Worm (Caenorhabditis elegans) whole organism, mixed stage, embryonic: ENCODE measurements around the gene F23A7.8.
A peak's percentile ranks its signal among the peaks of the same experiment; 100 is the strongest.

Experiments used
- M03D4.4 ChIP-seq: sonication (generic microtip); optimal IDR thresholded peaks from 2 replicates; lab custom pipeline; 2017; ENCODE audit warnings: mild to moderate bottlenecking, missing genetic modification characterization, missing compliant biosample characterization
- bed-3 ChIP-seq: fragments of 200-800 bp; sonication (Bioruptor generic); optimal IDR thresholded peaks from 3 replicates; lab custom pipeline; 2018; ENCODE audit warnings: mild to moderate bottlenecking, missing genetic modification characterization, moderate library complexity, missing compliant biosample characterization
- lsy-2 ChIP-seq: fragments of 150-350 bp; optimal IDR thresholded peaks from 2 replicates; lab custom pipeline; 2014; ENCODE audit warnings: missing biosample characterization, missing genetic modification characterization
- nhr-76 ChIP-seq: sonication (generic microtip); optimal IDR thresholded peaks from 2 replicates; lab custom pipeline; 2017; ENCODE audit warnings: missing biosample characterization, missing genetic modification characterization
- snpc-4 ChIP-seq: fragments of 150-350 bp; optimal IDR thresholded peaks from 2 replicates; lab custom pipeline; 2014; ENCODE audit warnings: missing biosample characterization, missing genetic modification characterization
- unc-120 ChIP-seq: sonication (generic microtip); optimal IDR thresholded peaks from 2 replicates; lab custom pipeline; 2017; ENCODE audit warnings: missing genetic modification characterization, missing compliant biosample characterization; ENCODE audit not compliant: poor library complexity, severe bottlenecking
- unc-62 ChIP-seq: fragments of 150-350 bp; optimal IDR thresholded peaks from 2 replicates; lab custom pipeline; 2014; ENCODE audit warnings: missing biosample characterization, missing genetic modification reagents, missing genetic modification characterization
- zip-8 ChIP-seq: fragments of 150-350 bp; optimal IDR thresholded peaks from 2 replicates; lab custom pipeline; 2014; ENCODE audit warnings: missing biosample characterization, missing genetic modification characterization

ce11 chrX:16205880-16206279, 7.3 kb upstream of the F23A7.8 start:
- TF ChIP-seq nhr-76 (tag; lab: Kevin White, UChicago) (no peak), unc-120 (tag; lab: Kevin White, UChicago) (peak; percentile 33), bed-3 (no peak), snpc-4 (tag; lab: Kevin White, UChicago) (no peak), M03D4.4 (no peak), lsy-2 (tag; lab: Kevin White, UChicago) (peak; percentile 21), unc-62 (GFP tag; lab: Kevin White, UChicago) (peak; percentile 10), zip-8 (tag; lab: Kevin White, UChicago) (no peak)
